Fruit fly (Drosophila melanogaster) whole organism, embryonic: Measurements from ENCODE around the gene mahe.

Experiments
- ATbp ChIP-seq: fragments of 200-800 bp; sonication (Bioruptor generic); optimal IDR thresholded peaks from 2 replicates; lab custom pipeline; 2017; ENCODE audit warnings: missing biosample characterization, mild to moderate bottlenecking, missing genetic modification characterization, missing genetic modification reagents
- Awh ChIP-seq: fragments of 200-800 bp; sonication (Bioruptor generic); IDR thresholded peaks from 2 replicates; pipeline ENCODE4, ENCODE4 v1.3.6; 2022; ENCODE audit warnings: missing biosample characterization, missing genetic modification characterization
- B-H2 ChIP-seq: fragments of 200-800 bp; sonication (Bioruptor generic); optimal IDR thresholded peaks from 2 replicates; lab custom pipeline; 2018; ENCODE audit warnings: missing biosample characterization, mild to moderate bottlenecking, missing genetic modification characterization
- CG10431 ChIP-seq: fragments of 200-800 bp; sonication (Bioruptor generic); optimal IDR thresholded peaks from 3 replicates; lab custom pipeline; 2018; ENCODE audit warnings: missing biosample characterization, mild to moderate bottlenecking, missing genetic modification characterization
- CG12155 ChIP-seq: fragments of 200-800 bp; sonication (Bioruptor generic); optimal IDR thresholded peaks from 3 replicates; lab custom pipeline; 2016; ENCODE audit warnings: missing biosample characterization, missing genetic modification characterization
- CG12299 ChIP-seq: fragments of 200-800 bp; sonication (Bioruptor generic); optimal IDR thresholded peaks from 2 replicates; lab custom pipeline; 2018; ENCODE audit warnings: missing biosample characterization, mild to moderate bottlenecking, missing genetic modification characterization
- CG13775 ChIP-seq: fragments of 200-800 bp; sonication (Bioruptor generic); optimal IDR thresholded peaks from 3 replicates; lab custom pipeline; 2017; ENCODE audit warnings: missing biosample characterization, mild to moderate bottlenecking, missing genetic modification characterization
- CG14050 ChIP-seq: fragments of 200-800 bp; sonication (Bioruptor generic); IDR thresholded peaks from 3 replicates; pipeline ENCODE4 v1.3.6; 2022; ENCODE audit warnings: missing biosample characterization, missing genetic modification characterization
- CG14441 ChIP-seq: fragments of 200-800 bp; sonication (Bioruptor generic); IDR thresholded peaks from 2 replicates; pipeline ENCODE4 v1.3.6; 2022; ENCODE audit warnings: missing biosample characterization, missing genetic modification characterization
- CG17361 ChIP-seq: fragments of 200-800 bp; sonication (Bioruptor generic); IDR thresholded peaks from 3 replicates; pipeline ENCODE4 v1.3.6; 2022; ENCODE audit warnings: missing biosample characterization, missing genetic modification characterization
- CG18599 ChIP-seq: fragments of 200-800 bp; sonication (Bioruptor generic); optimal IDR thresholded peaks from 3 replicates; lab custom pipeline; 2017; ENCODE audit warnings: missing biosample characterization, missing genetic modification characterization, mild to moderate bottlenecking, moderate library complexity, missing genetic modification reagents
- CG2199 ChIP-seq: fragments of 200-800 bp; sonication (Bioruptor generic); IDR thresholded peaks from 3 replicates; pipeline ENCODE4 v1.3.6; 2022; ENCODE audit warnings: missing biosample characterization, missing genetic modification characterization
- CG30403 ChIP-seq: fragments of 200-800 bp; sonication (Bioruptor generic); optimal IDR thresholded peaks from 3 replicates; lab custom pipeline; 2016; ENCODE audit warnings: missing biosample characterization, missing genetic modification characterization
- CG3847 ChIP-seq: fragments of 200-800 bp; sonication (Bioruptor generic); IDR thresholded peaks from 2 replicates; pipeline ENCODE4 v1.3.6; 2022; ENCODE audit warnings: missing biosample characterization, missing genetic modification characterization
- CG4424 ChIP-seq: fragments of 200-800 bp; sonication (Bioruptor generic); optimal IDR thresholded peaks from 3 replicates; lab custom pipeline; 2016; ENCODE audit warnings: missing biosample characterization, missing genetic modification characterization
- CG5180 ChIP-seq: fragments of 200-800 bp; sonication (Bioruptor generic); optimal IDR thresholded peaks from 3 replicates; lab custom pipeline; 2017; ENCODE audit warnings: missing biosample characterization, missing genetic modification characterization, mild to moderate bottlenecking, moderate library complexity, missing genetic modification reagents
- CG5953 ChIP-seq: fragments of 200-800 bp; sonication (Bioruptor generic); IDR thresholded peaks from 2 replicates; pipeline ENCODE4 v1.3.6; 2022; ENCODE audit warnings: missing biosample characterization, missing genetic modification characterization
- CG7839 ChIP-seq: fragments of 200-800 bp; sonication (Bioruptor generic); optimal IDR thresholded peaks from 3 replicates; lab custom pipeline; 2018; ENCODE audit warnings: missing biosample characterization, mild to moderate bottlenecking, missing genetic modification characterization, moderate library complexity
- CG9876 ChIP-seq: fragments of 200-800 bp; sonication (Bioruptor generic); optimal IDR thresholded peaks from 2 replicates; lab custom pipeline; 2016; ENCODE audit warnings: missing biosample characterization, missing genetic modification characterization
- CG9932 ChIP-seq: fragments of 200-800 bp; sonication (Bioruptor generic); IDR thresholded peaks from 2 replicates; pipeline ENCODE4 v1.3.6; 2022; ENCODE audit warnings: missing biosample characterization, missing genetic modification characterization
- CTCF ChIP-seq: fragments of 200-800 bp; sonication (Bioruptor generic); optimal IDR thresholded peaks from 2 replicates; lab custom pipeline; 2017; ENCODE audit warnings: missing biosample characterization, mild to moderate bottlenecking, missing genetic modification characterization, moderate library complexity
- D ChIP-seq, 2 experiments: fragments of 200-800 bp in 1 of 2; fragments of >200 bp in 1 of 2; sonication (Bioruptor generic) in 1 of 2; optimal IDR thresholded peaks; 2 replicates in 1 of 2; 3 replicates in 1 of 2; lab custom pipeline; 2017; ENCODE audit warnings: mild to moderate bottlenecking in 1 of 2, missing biosample characterization in 1 of 2, missing genetic modification characterization in 1 of 2, missing genetic modification reagents in 1 of 2
- Dp ChIP-seq: fragments of 200-800 bp; sonication (Bioruptor generic); optimal IDR thresholded peaks from 2 replicates; lab custom pipeline; 2018; ENCODE audit warnings: missing biosample characterization, mild to moderate bottlenecking, missing genetic modification characterization, moderate library complexity
- Fer3 ChIP-seq: fragments of 200-800 bp; sonication (Bioruptor generic); optimal IDR thresholded peaks from 2 replicates; lab custom pipeline; 2018; ENCODE audit warnings: missing biosample characterization, mild to moderate bottlenecking, missing genetic modification characterization, moderate library complexity
- Meics ChIP-seq: fragments of 200-800 bp; sonication (Bioruptor generic); optimal IDR thresholded peaks from 2 replicates; lab custom pipeline; 2017; ENCODE audit warnings: missing biosample characterization, mild to moderate bottlenecking, missing genetic modification characterization
- Optix ChIP-seq: fragments of 200-800 bp; sonication (Bioruptor generic); IDR thresholded peaks from 3 replicates; pipeline ENCODE4 v1.3.6; 2022; ENCODE audit warnings: missing biosample characterization, missing genetic modification characterization
- Xbp1 ChIP-seq: fragments of 200-800 bp; sonication (Bioruptor generic); optimal IDR thresholded peaks from 3 replicates; lab custom pipeline; 2016; ENCODE audit warnings: missing biosample characterization, mild to moderate bottlenecking, missing genetic modification characterization
- bab2 ChIP-seq: fragments of 200-800 bp; sonication (Bioruptor generic); optimal IDR thresholded peaks from 2 replicates; lab custom pipeline; 2016; ENCODE audit warnings: missing biosample characterization, missing genetic modification characterization
- bigmax ChIP-seq: fragments of 200-800 bp; sonication (Bioruptor generic); optimal IDR thresholded peaks from 2 replicates; lab custom pipeline; 2018; ENCODE audit warnings: missing biosample characterization, mild to moderate bottlenecking, missing genetic modification characterization
- cas ChIP-seq: fragments of 200-800 bp; sonication (Bioruptor generic); IDR thresholded peaks from 2 replicates; pipeline ENCODE4 v1.3.6; 2022; ENCODE audit warnings: missing biosample characterization, missing genetic modification characterization
- crp ChIP-seq, 2 experiments: fragments of 200-800 bp; sonication (Bioruptor generic); optimal IDR thresholded peaks; 2 replicates in 1 of 2; 3 replicates in 1 of 2; lab custom pipeline; 2017; ENCODE audit warnings: missing biosample characterization in 2 of 2, missing genetic modification characterization in 2 of 2, mild to moderate bottlenecking in 1 of 2, moderate library complexity in 1 of 2
- dan ChIP-seq: fragments of 200-800 bp; sonication (Bioruptor generic); IDR thresholded peaks from 2 replicates; pipeline ENCODE4 v1.3.6; 2022; ENCODE audit warnings: missing biosample characterization, missing genetic modification characterization
- dm ChIP-seq: fragments of 200-800 bp; sonication (Bioruptor generic); optimal IDR thresholded peaks from 3 replicates; lab custom pipeline; 2016; ENCODE audit warnings: missing biosample characterization, missing genetic modification characterization
- emc ChIP-seq: fragments of 200-800 bp; sonication (Bioruptor generic); optimal IDR thresholded peaks from 2 replicates; lab custom pipeline; 2016; ENCODE audit warnings: missing biosample characterization, missing genetic modification characterization
- eyg ChIP-seq: fragments of 200-800 bp; sonication (Bioruptor generic); optimal IDR thresholded peaks from 3 replicates; lab custom pipeline; 2016; ENCODE audit warnings: missing biosample characterization, missing genetic modification characterization
- fd96Cb ChIP-seq: fragments of 200-800 bp; sonication (Bioruptor generic); optimal IDR thresholded peaks from 2 replicates; lab custom pipeline; 2018; ENCODE audit warnings: missing biosample characterization, mild to moderate bottlenecking, missing genetic modification characterization, moderate library complexity
- hkb ChIP-seq, 2 experiments: fragments of 200-800 bp in 1 of 2; fragments of >200 bp in 1 of 2; sonication (Bioruptor generic) in 1 of 2; IDR thresholded peaks in 1 of 2; optimal IDR thresholded peaks in 1 of 2; 2 replicates each; pipeline versions ENCODE4 v1.3.6 to Lab custom; 2017 to 2022; ENCODE audit warnings: missing biosample characterization in 1 of 2, missing genetic modification characterization in 1 of 2
- lab ChIP-seq: fragments of 200-800 bp; sonication (Bioruptor generic); optimal IDR thresholded peaks from 3 replicates; lab custom pipeline; 2017; ENCODE audit warnings: missing biosample characterization, missing genetic modification characterization, mild to moderate bottlenecking, moderate library complexity, missing genetic modification reagents
- mld ChIP-seq: fragments of 200-800 bp; sonication (Bioruptor generic); IDR thresholded peaks from 3 replicates; pipeline ENCODE4 v1.3.6; 2022; ENCODE audit warnings: missing biosample characterization, missing genetic modification characterization; ENCODE audit not compliant: partially characterized antibody
- nerfin-1 ChIP-seq: fragments of 200-800 bp; sonication (Bioruptor generic); optimal IDR thresholded peaks from 3 replicates; lab custom pipeline; 2019; ENCODE audit warnings: missing biosample characterization, mild to moderate bottlenecking, missing genetic modification characterization, moderate library complexity
- nmo ChIP-seq: fragments of 200-800 bp; sonication (Bioruptor generic); optimal IDR thresholded peaks from 2 replicates; lab custom pipeline; 2018; ENCODE audit warnings: missing biosample characterization, mild to moderate bottlenecking, missing genetic modification characterization, moderate library complexity
- repo ChIP-seq: fragments of 200-800 bp; sonication (Bioruptor generic); optimal IDR thresholded peaks from 2 replicates; lab custom pipeline; 2016; ENCODE audit warnings: missing biosample characterization, missing genetic modification characterization
- shn ChIP-seq: fragments of 200-800 bp; sonication (Bioruptor generic); optimal IDR thresholded peaks from 3 replicates; lab custom pipeline; 2016; ENCODE audit warnings: missing biosample characterization, missing genetic modification characterization
- ssp ChIP-seq: fragments of 200-800 bp; sonication (Bioruptor generic); IDR thresholded peaks from 2 replicates; pipeline ENCODE4 v1.3.6; 2022; ENCODE audit warnings: missing biosample characterization, missing genetic modification characterization
- tio ChIP-seq: fragments of 200-800 bp; sonication (Bioruptor generic); optimal IDR thresholded peaks from 2 replicates; lab custom pipeline; 2017; ENCODE audit warnings: missing biosample characterization, missing genetic modification characterization, inconsistent platforms
- trem ChIP-seq: fragments of 200-800 bp; optimal IDR thresholded peaks from 3 replicates; lab custom pipeline; 2019; ENCODE audit warnings: missing biosample characterization, mild to moderate bottlenecking, missing genetic modification characterization, moderate library complexity
- zen ChIP-seq: fragments of 200-800 bp; sonication (Bioruptor generic); optimal IDR thresholded peaks from 3 replicates; lab custom pipeline; 2018; ENCODE audit warnings: missing biosample characterization, mild to moderate bottlenecking, missing genetic modification characterization, moderate library complexity
- zfh1 ChIP-seq: fragments of 200-800 bp; sonication (Bioruptor generic); IDR thresholded peaks from 3 replicates; pipeline ENCODE4 v1.3.6; 2022; ENCODE audit warnings: missing biosample characterization, missing genetic modification characterization

Gene mahe

dm6 chrX:7937588-7938481 lies 6.7 kb upstream of the mahe start (continued):
- no peak for TF ChIP-seq cas (GFP tag; lab: Robert Waterston, UW)
- peak; percentile 88 for TF ChIP-seq ATbp (GFP tag; lab: Kevin White, UChicago)
- peak; percentile 58 for TF ChIP-seq CG9876 (GFP tag; lab: Kevin White, UChicago)
- TF ChIP-seq CG10431 (GFP tag; lab: Kevin White, UChicago) = peak; percentile 86
- TF ChIP-seq Dp = no peak
- peak; percentile 86 for TF ChIP-seq fd96Cb (tag; lab: Kevin White, UChicago)
- peak; percentile 68 for TF ChIP-seq Meics
- TF ChIP-seq CG5953 (GFP tag; lab: Robert Waterston, UW) = no peak
- peak; percentile 35 for TF ChIP-seq CG12299 (tag; lab: Kevin White, UChicago)
- TF ChIP-seq nerfin-1 (tag; lab: Kevin White, UChicago) = peak; percentile 86
- peak; percentile 42 for TF ChIP-seq emc (GFP tag; lab: Kevin White, UChicago)
- TF ChIP-seq zfh1 (GFP tag; lab: Robert Waterston, UW) = peak; percentile 71
- TF ChIP-seq ssp = peak; percentile 61
- TF ChIP-seq CG7839 (tag; lab: Kevin White, UChicago) = peak; percentile 87
- TF ChIP-seq Fer3 (tag; lab: Kevin White, UChicago) = peak; percentile 36
- TF ChIP-seq tio = peak; percentile 82
- TF ChIP-seq CG4424 (GFP tag; lab: Kevin White, UChicago) = peak; percentile 87
- TF ChIP-seq bigmax (GFP tag; lab: Kevin White, UChicago) = no peak
- TF ChIP-seq dm (GFP tag; lab: Kevin White, UChicago) = peak; percentile 72
- peak; percentile 77 for TF ChIP-seq CG5180 (GFP tag; lab: Kevin White, UChicago)
- TF ChIP-seq CG14441 = peak; percentile 64
- TF ChIP-seq CG18599 (GFP tag; lab: Kevin White, UChicago) = peak; percentile 62
- peak; percentile 65 for TF ChIP-seq lab (GFP tag; lab: Kevin White, UChicago)
- no peak for TF ChIP-seq B-H2
- peak; percentile 77 for TF ChIP-seq CG13775
- peak; percentile 61 for TF ChIP-seq dan
- no peak; the same call in 1 of the 2 replicates for TF ChIP-seq CG9932 (GFP tag; lab: Robert Waterston, UW)
- TF ChIP-seq trem = peak; percentile 58
- peak; percentile 38; the same call in 1 of the 2 replicates for TF ChIP-seq CG3847 (GFP tag; lab: Robert Waterston, UW)
- peak; percentile 54 for TF ChIP-seq zen (tag; lab: Kevin White, UChicago)
- TF ChIP-seq Awh (GFP tag; lab: Robert Waterston, UW) = peak; percentile 70; the same call in 1 of the 2 replicates
- TF ChIP-seq CG14050 (GFP tag; lab: Robert Waterston, UW) = peak; percentile 38; the same call in 1 of the 3 replicates
- peak; percentile 92 for TF ChIP-seq nmo (GFP tag; lab: Kevin White, UChicago)
- no peak for TF ChIP-seq CG2199
- TF ChIP-seq mld = no peak
- peak; percentile 58 for TF ChIP-seq CG12155 (GFP tag; lab: Kevin White, UChicago)
- peak; percentile 95 for TF ChIP-seq CG17361 (GFP tag; lab: Robert Waterston, UW)
- peak; percentile 79 for TF ChIP-seq bab2 (GFP tag; lab: Kevin White, UChicago)
- peak; percentile 86 for TF ChIP-seq CG30403 (GFP tag; lab: Kevin White, UChicago)
- TF ChIP-seq CTCF (GFP tag; lab: Kevin White, UChicago) = peak; percentile 26
- peak; percentile 53 for TF ChIP-seq repo (GFP tag; lab: Kevin White, UChicago)
- TF ChIP-seq crp (GFP tag; optimal IDR thresholded peaks at IDR 0.05; lab: Kevin White, UChicago) = peak; percentile 58 to 79
- peak; percentile 82 for TF ChIP-seq Optix (GFP tag; lab: Robert Waterston, UW)
- no peak for TF ChIP-seq D (optimal IDR thresholded peaks at IDR 0.05; lab: Kevin White, UChicago)
- TF ChIP-seq D (GFP tag; optimal IDR thresholded peaks at IDR 0.05; lab: Kevin White, UChicago) = peak; percentile 93
- peak; percentile 71 for TF ChIP-seq eyg (GFP tag; lab: Kevin White, UChicago)
- TF ChIP-seq Xbp1 (GFP tag; lab: Kevin White, UChicago) = peak; percentile 78
- TF ChIP-seq hkb (optimal IDR thresholded peaks at IDR 0.05; lab: Kevin White, UChicago) = no peak
- peak; percentile 61; the same call in 1 of the 2 replicates for TF ChIP-seq hkb (GFP tag; IDR thresholded peaks at IDR 0.05; lab: Robert Waterston, UW)
- peak; percentile 89 for TF ChIP-seq shn (GFP tag; lab: Kevin White, UChicago)
